Worm (Caenorhabditis elegans) whole organism, early embryonic: ENCODE results near the gene gex-3.

Experiments
- B0310.2 ChIP-seq: sonication (generic microtip); optimal IDR thresholded peaks from 2 replicates; lab custom pipeline; 2016; ENCODE audit warnings: mild to moderate bottlenecking, missing genetic modification characterization, missing compliant biosample characterization
- F13C5.2 ChIP-seq: sonication (generic microtip); optimal IDR thresholded peaks from 2 replicates; lab custom pipeline; 2017; ENCODE audit warnings: mild to moderate bottlenecking, missing genetic modification characterization, inconsistent platforms, missing compliant biosample characterization
- aly-1 ChIP-seq: sonication (generic microtip); optimal IDR thresholded peaks from 2 replicates; lab custom pipeline; 2016; ENCODE audit warnings: missing genetic modification characterization, missing compliant biosample characterization
- ama-1 ChIP-seq: fragments of 150-350 bp; optimal IDR thresholded peaks from 2 replicates; lab custom pipeline; 2014
- ceh-13 ChIP-seq: fragments of 200-800 bp; sonication (Bioruptor generic); optimal IDR thresholded peaks from 2 replicates; lab custom pipeline; 2018; ENCODE audit warnings: mild to moderate bottlenecking, missing genetic modification characterization, missing compliant biosample characterization
- ceh-36 ChIP-seq: sonication (generic microtip); optimal IDR thresholded peaks from 2 replicates; lab custom pipeline; 2016; ENCODE audit warnings: missing genetic modification characterization, inconsistent platforms, missing compliant biosample characterization
- hmg-4 ChIP-seq: fragments of 200-800 bp; sonication (Bioruptor generic); optimal IDR thresholded peaks from 2 replicates; lab custom pipeline; 2018; ENCODE audit warnings: mild to moderate bottlenecking, missing genetic modification characterization, missing compliant biosample characterization
- tbx-11 ChIP-seq: fragments of 200-800 bp; sonication (Bioruptor generic); IDR thresholded peaks from 2 replicates; pipeline ENCODE4 v1.3.6; 2022; ENCODE audit warnings: missing genetic modification characterization, missing compliant biosample characterization
- tbx-37 ChIP-seq: fragments of 200-800 bp; sonication (Bioruptor generic); conservative IDR thresholded peaks from 2 replicates; pipeline ENCODE4 v1.3.6; 2022; ENCODE audit warnings: missing genetic modification reagents, missing genetic modification characterization, missing compliant biosample characterization

DNA sequence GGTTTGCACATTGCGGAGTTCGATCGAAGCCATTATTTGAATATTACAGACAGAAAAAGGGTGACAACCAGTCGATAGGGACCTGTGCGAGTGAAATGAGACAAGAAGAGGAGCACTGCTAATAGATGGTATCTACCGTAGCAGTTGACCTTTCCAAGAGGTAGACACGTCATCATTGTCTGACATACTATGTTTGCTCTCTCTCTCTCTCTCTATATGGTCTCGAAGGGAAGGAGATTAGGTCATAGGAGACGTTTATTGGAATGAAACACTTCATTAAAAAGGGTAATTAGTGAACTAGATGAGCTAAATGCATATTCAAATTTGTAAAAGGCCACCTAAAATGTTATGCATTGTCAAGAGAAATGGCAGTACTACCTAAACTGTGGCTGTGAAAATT, 28.2 kb upstream of the gex-3 start, which contains the start of gene atz-1:
- TF ChIP-seq tbx-37 (GFP tag; lab: Robert Waterston, UW) = no peak
- no peak for TF ChIP-seq aly-1 (tag; lab: Kevin White, UChicago)
- no peak for TF ChIP-seq B0310.2
- TF ChIP-seq ceh-36 (tag; lab: Kevin White, UChicago) = no peak
- TF ChIP-seq ceh-13 = no peak
- TF ChIP-seq F13C5.2 (tag; lab: Kevin White, UChicago) = no peak
- TF ChIP-seq hmg-4 (GFP tag; lab: Kevin White, UChicago) = no peak
- TF ChIP-seq ama-1 (lab: Kevin White, UChicago) = no peak
- TF ChIP-seq tbx-11 = no peak
